Fruit fly (Drosophila melanogaster): ENCODE measurements around the gene Efa6.

Efa6 gene

DNA sequence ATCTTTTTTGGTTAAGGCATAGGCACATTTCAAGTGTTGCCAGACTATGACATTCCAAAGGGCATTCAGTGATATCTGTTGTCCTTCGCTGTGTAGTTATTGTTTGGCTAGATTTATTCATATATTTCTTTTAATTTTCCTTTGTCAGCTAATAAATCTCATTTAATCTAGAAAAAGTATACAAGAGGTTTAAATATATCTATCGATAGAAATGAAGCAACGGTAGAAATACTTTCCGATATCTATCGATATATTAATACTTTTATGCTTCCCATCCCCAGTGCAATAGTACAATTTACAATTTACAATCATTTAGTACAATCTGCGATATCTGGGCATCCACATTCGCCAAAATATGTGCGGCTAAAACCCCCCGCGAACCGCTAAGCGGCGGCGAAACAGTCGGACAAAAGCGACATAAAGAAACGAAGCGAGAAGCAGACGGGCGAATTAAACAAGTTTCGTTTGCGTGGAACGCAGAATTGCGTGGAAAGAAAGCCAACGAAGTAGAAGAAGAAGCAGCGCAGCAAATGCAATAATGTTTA is at the start of gene Efa6 (continued):
- TF ChIP-seq kay (GFP tag; optimal IDR thresholded peaks at IDR 0.05) (no peak), Bdp1 (GFP tag; optimal IDR thresholded peaks at IDR 0.05) (no peak), Ets65A (GFP tag) (peak; percentile 92), CG17328 (GFP tag; IDR thresholded peaks at IDR 0.05) (no peak), jumu (GFP tag; optimal IDR thresholded peaks at IDR 0.05) (peak; percentile 30), ro (GFP tag; IDR thresholded peaks at IDR 0.05) (no peak), unpg (GFP tag; optimal IDR thresholded peaks at IDR 0.05) (peak; percentile 48), hkb (optimal IDR thresholded peaks at IDR 0.05) (no peak), hkb (GFP tag; IDR thresholded peaks at IDR 0.05) (no peak), CG12659 (GFP tag; optimal IDR thresholded peaks at IDR 0.05) (peak; percentile 90), Sry-β (GFP tag; optimal IDR thresholded peaks at IDR 0.05) (no peak), sna (GFP tag; IDR thresholded peaks at IDR 0.05; ENCODE audit: partially characterized antibody) (peak; percentile 98), en (GFP tag; optimal IDR thresholded peaks at IDR 0.05) (no peak), CG4617 (GFP tag; optimal IDR thresholded peaks at IDR 0.05; ENCODE audit: borderline replicate concordance) (peak; percentile 71), mirr (GFP tag; optimal IDR thresholded peaks at IDR 0.05) (peak; percentile 36), gro (GFP tag; optimal IDR thresholded peaks at IDR 0.05) (peak; percentile 59), grn (GFP tag; optimal IDR thresholded peaks at IDR 0.05) (peak; percentile 93), CG2129 (GFP tag; IDR thresholded peaks at IDR 0.05; ENCODE audit: partially characterized antibody) (peak; percentile 94), CG7372 (GFP tag; IDR thresholded peaks at IDR 0.05) (no peak), sisA (GFP tag; IDR thresholded peaks at IDR 0.05) (no peak), kni (GFP tag; optimal IDR thresholded peaks at IDR 0.05) (peak; percentile 5), CG8281 (tag; optimal IDR thresholded peaks at IDR 0.05) (no peak), sug (tag; optimal IDR thresholded peaks at IDR 0.05) (peak; percentile 99), CG33557 (GFP tag; optimal IDR thresholded peaks at IDR 0.05) (no peak), CG30431 (GFP tag; optimal IDR thresholded peaks at IDR 0.05) (no peak), CG8944 (GFP tag; optimal IDR thresholded peaks at IDR 0.05) (no peak), stc (GFP tag; IDR thresholded peaks at IDR 0.05) (peak; percentile 25; the same call in 1 of the 2 replicates), CG6254 (GFP tag; optimal IDR thresholded peaks at IDR 0.05) (no peak), Nf-YB (GFP tag; optimal IDR thresholded peaks at IDR 0.05) (no peak), CG12744 (GFP tag; optimal IDR thresholded peaks at IDR 0.05) (no peak), CG9932 (GFP tag; IDR thresholded peaks at IDR 0.05) (peak; percentile 73), CG12236 (GFP tag; optimal IDR thresholded peaks at IDR 0.05) (no peak), CG4424 (GFP tag; optimal IDR thresholded peaks at IDR 0.05) (peak; percentile 56), CG5245 (GFP tag; optimal IDR thresholded peaks at IDR 0.05) (no peak), nerfin-2 (GFP tag; IDR thresholded peaks at IDR 0.05; ENCODE audit: partially characterized antibody) (peak; percentile 86), dmrt99B (tag; optimal IDR thresholded peaks at IDR 0.05) (no peak), CG16863 (GFP tag; optimal IDR thresholded peaks at IDR 0.05) (no peak), dimm (GFP tag; IDR thresholded peaks at IDR 0.05) (no peak), YL-1 (GFP tag; optimal IDR thresholded peaks at IDR 0.05) (peak; percentile 44), pum (GFP tag; optimal IDR thresholded peaks at IDR 0.05) (peak; percentile 60), HLH4C (GFP tag; IDR thresholded peaks at IDR 0.05; ENCODE audit: partially characterized antibody) (peak; percentile 90), Opbp (GFP tag; IDR thresholded peaks at IDR 0.05; ENCODE audit: partially characterized antibody) (peak; percentile 86; the same call in 1 of the 3 replicates), CG10462 (GFP tag; optimal IDR thresholded peaks at IDR 0.05) (no peak), Gsc (GFP tag; IDR thresholded peaks at IDR 0.05) (no peak), vnd (GFP tag; IDR thresholded peaks at IDR 0.05; ENCODE audit: partially characterized antibody) (peak; percentile 91), Hmx (GFP tag; optimal IDR thresholded peaks at IDR 0.05) (no peak), sim (GFP tag; IDR thresholded peaks at IDR 0.05) (no peak), CG31388 (GFP tag; optimal IDR thresholded peaks at IDR 0.05) (no peak), vvl (GFP tag; IDR thresholded peaks at IDR 0.05) (no peak; the same call in 1 of the 2 replicates), nmo (GFP tag; optimal IDR thresholded peaks at IDR 0.05) (peak; percentile 76), trem (tag; optimal IDR thresholded peaks at IDR 0.05) (peak; percentile 84)
